Fruit fly (Drosophila melanogaster): ENCODE results near the gene CG3557.
A peak's percentile ranks its signal among the peaks of the same experiment; 100 is the strongest.

Gene CG3557

dm6 chr2L:2375655-2376417 is 9.8 kb downstream of the CG3557 start, which contains the start of gene Atxn7 (continued):
- TF ChIP-seq sug (tag; optimal IDR thresholded peaks at IDR 0.05) (peak; percentile 89), CG14710 (tag; optimal IDR thresholded peaks at IDR 0.05) (peak; percentile 52), D19B (GFP tag; optimal IDR thresholded peaks at IDR 0.05) (no peak), HmgD (GFP tag; optimal IDR thresholded peaks at IDR 0.05) (peak; percentile 54), CG34422 (GFP tag; IDR thresholded peaks at IDR 0.05) (peak; percentile 94), GATAe (GFP tag; conservative IDR thresholded peaks at IDR 0.05) (no peak), CG8281 (tag; optimal IDR thresholded peaks at IDR 0.05) (no peak), eyg (GFP tag; optimal IDR thresholded peaks at IDR 0.05) (peak; percentile 61), CG4707 (GFP tag; optimal IDR thresholded peaks at IDR 0.05) (peak; percentile 75), ranshi (GFP tag; IDR thresholded peaks at IDR 0.05) (peak; percentile 55; the same call in 1 of the 2 replicates), CG3163 (GFP tag; optimal IDR thresholded peaks at IDR 0.05) (peak; percentile 32), tin (GFP tag; optimal IDR thresholded peaks at IDR 0.05) (peak; percentile 44), ken (GFP tag; IDR thresholded peaks at IDR 0.05) (peak; percentile 62; the same call in 2 of the 3 replicates), CG4820 (GFP tag; optimal IDR thresholded peaks at IDR 0.05) (peak; percentile 46), CG10209 (GFP tag; optimal IDR thresholded peaks at IDR 0.05) (peak; percentile 68), CoRest (tag; optimal IDR thresholded peaks at IDR 0.05) (peak; percentile 67), amos (GFP tag; IDR thresholded peaks at IDR 0.05; ENCODE audit: partially characterized antibody) (peak; percentile 98), Hmx (GFP tag; optimal IDR thresholded peaks at IDR 0.05) (peak; percentile 10), gce (GFP tag; IDR thresholded peaks at IDR 0.05) (no peak), E2f1 (GFP tag; IDR thresholded peaks at IDR 0.05) (peak; percentile 36; the same call in 1 of the 2 replicates), gcm2 (GFP tag; optimal IDR thresholded peaks at IDR 0.05) (peak; percentile 56), sisA (GFP tag; IDR thresholded peaks at IDR 0.05) (no peak), Trl (optimal IDR thresholded peaks at IDR 0.05) (no peak), Trl (GFP tag; optimal IDR thresholded peaks at IDR 0.05) (peak; percentile 52), tup (GFP tag; optimal IDR thresholded peaks at IDR 0.05) (no peak), tx (GFP tag; optimal IDR thresholded peaks at IDR 0.05) (peak; percentile 21), CG2202 (tag; optimal IDR thresholded peaks at IDR 0.05) (peak; percentile 57), ase (GFP tag; IDR thresholded peaks at IDR 0.05) (peak; percentile 63; the same call in 1 of the 3 replicates), CG12104 (GFP tag; optimal IDR thresholded peaks at IDR 0.05) (peak; percentile 65), CG4617 (GFP tag; optimal IDR thresholded peaks at IDR 0.05; ENCODE audit: borderline replicate concordance) (peak; percentile 97), CG3407 (GFP tag; optimal IDR thresholded peaks at IDR 0.05) (peak; percentile 69), Hand (GFP tag; optimal IDR thresholded peaks at IDR 0.05) (no peak), Pdp1 (GFP tag; optimal IDR thresholded peaks at IDR 0.05) (peak; percentile 24 to 89), pb (GFP tag; optimal IDR thresholded peaks at IDR 0.05) (peak; percentile 48), Sox102F (GFP tag; optimal IDR thresholded peaks at IDR 0.05) (peak; percentile 40), CG5245 (GFP tag; optimal IDR thresholded peaks at IDR 0.05) (peak; percentile 26), CG9817 (tag; optimal IDR thresholded peaks at IDR 0.05) (peak; percentile 65), pan (optimal IDR thresholded peaks at IDR 0.05) (no peak), pan (GFP tag; optimal IDR thresholded peaks at IDR 0.05 in 1 of 2, IDR thresholded peaks at IDR 0.05 in 1 of 2) (peak in 1 of 2 experiments; percentile 72), esg (GFP tag; conservative IDR thresholded peaks at IDR 0.05) (no peak), CG4854 (GFP tag; optimal IDR thresholded peaks at IDR 0.05) (peak; percentile 73), CG10462 (GFP tag; optimal IDR thresholded peaks at IDR 0.05) (peak; percentile 57), Poxn (GFP tag; IDR thresholded peaks at IDR 0.05) (no peak), CG33213 (GFP tag; optimal IDR thresholded peaks at IDR 0.05) (peak; percentile 83), nmo (GFP tag; optimal IDR thresholded peaks at IDR 0.05) (peak; percentile 73), Ada2b (GFP tag; IDR thresholded peaks at IDR 0.05) (peak; percentile 42; the same call in 1 of the 2 replicates), CG1832 (GFP tag; optimal IDR thresholded peaks at IDR 0.05) (peak; percentile 90), Lim3 (GFP tag; IDR thresholded peaks at IDR 0.05) (no peak), Rx (GFP tag; IDR thresholded peaks at IDR 0.05) (0 out of 2 replicates have a peak, but pooled peaks have one; percentile 22), Dad (GFP tag; optimal IDR thresholded peaks at IDR 0.05) (peak; percentile 36)

Measured in whole organism, embryonic.